Worm (Caenorhabditis elegans): ENCODE results near the gene F57A8.1.

The F57A8.1 gene

DNA sequence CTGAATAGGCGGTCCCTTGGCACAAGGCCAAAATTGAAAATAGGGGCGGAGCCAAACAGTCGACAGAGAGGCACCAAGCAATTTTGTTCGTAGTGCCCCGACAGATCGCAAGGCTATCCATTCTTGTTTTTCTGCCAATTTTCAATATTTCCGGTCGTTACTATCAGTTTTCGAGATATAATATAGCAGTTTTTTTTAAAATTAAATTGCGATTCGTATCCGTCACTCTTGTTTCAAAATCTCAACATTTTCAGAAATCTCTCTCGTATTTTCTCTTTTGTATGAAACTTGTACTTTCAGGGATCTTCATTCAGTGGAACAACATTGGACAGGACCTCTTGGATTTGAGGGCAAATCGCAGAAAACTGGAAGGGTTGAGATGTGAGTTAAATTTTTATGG lies at the start of gene F57A8.1:
Gene F57A8.1 (plus strand): TSS at position 301 of the 400 bp plus-strand sequence.
- TF ChIP-seq T26A5.8 (tag; optimal IDR thresholded peaks at IDR 0.05): no peak
- TF ChIP-seq zfh-2 (GFP tag; conservative IDR thresholded peaks at IDR 0.05): no peak

DNA sequence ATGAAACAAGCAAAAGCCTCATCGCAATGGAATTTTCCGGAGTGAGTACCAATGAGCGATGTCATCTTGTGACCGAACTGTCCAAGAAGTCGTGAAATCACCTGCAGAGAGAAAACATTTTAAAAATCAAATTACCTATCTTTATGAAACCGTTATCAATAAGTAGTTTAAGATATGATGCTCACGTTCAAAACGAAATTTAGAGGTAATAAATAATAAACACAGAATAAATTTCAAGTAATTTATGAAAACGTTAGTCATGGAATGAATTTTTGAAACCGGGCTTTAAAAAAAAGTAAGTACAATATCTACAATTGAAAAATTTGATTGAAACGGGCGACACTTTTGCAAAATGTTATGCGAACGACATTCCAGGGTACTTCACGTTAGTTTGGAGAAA lies 49.5 kb upstream of the F57A8.1 start, which contains the start of gene C27H6.8:
Gene C27H6.8 (minus strand): TSS at position 101 of the 400 bp plus-strand sequence.
- TF ChIP-seq aptf-2 (GFP tag; conservative IDR thresholded peaks at IDR 0.05): no peak
- no peak for TF ChIP-seq B0019.2 (GFP tag; conservative IDR thresholded peaks at IDR 0.05)
- no peak for TF ChIP-seq sdz-38 (tag; optimal IDR thresholded peaks at IDR 0.05)
- TF ChIP-seq xnd-1 (tag; optimal IDR thresholded peaks at IDR 0.05): no peak
- TF ChIP-seq atf-7 (tag; optimal IDR thresholded peaks at IDR 0.05): no peak

DNA sequence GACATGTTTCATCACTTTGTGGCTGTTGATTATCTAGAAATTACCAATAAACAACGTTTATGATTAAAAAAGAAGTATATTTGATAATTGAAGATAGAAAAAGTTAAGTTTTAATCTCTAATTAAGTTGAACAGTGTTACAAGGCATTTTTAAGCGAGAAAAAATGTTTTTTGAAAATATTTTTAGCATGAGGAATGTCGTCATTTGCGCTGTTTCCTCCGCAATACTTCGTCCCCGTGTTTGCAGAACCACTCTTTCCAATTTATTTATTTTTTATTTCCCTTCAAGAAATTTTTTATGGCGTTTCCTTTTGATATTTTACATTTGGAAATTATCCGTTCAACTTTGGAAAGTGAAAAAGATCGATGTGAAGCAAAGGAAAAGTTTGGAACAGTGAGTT lies 45.5 kb upstream of the F57A8.1 start, which contains the start of the genes rde-1 and trpp-6:
Gene rde-1 (minus strand): TSS at position 33 of the 400 bp plus-strand sequence.
Gene trpp-6 (plus strand): TSS at position 286 of the 400 bp plus-strand sequence.
- no peak for TF ChIP-seq ztf-3 (GFP tag; optimal IDR thresholded peaks at IDR 0.05)
- no peak for TF ChIP-seq mcd-1 (GFP tag; IDR thresholded peaks at IDR 0.05)
- TF ChIP-seq madf-8 (GFP tag; conservative IDR thresholded peaks at IDR 0.05): no peak

DNA sequence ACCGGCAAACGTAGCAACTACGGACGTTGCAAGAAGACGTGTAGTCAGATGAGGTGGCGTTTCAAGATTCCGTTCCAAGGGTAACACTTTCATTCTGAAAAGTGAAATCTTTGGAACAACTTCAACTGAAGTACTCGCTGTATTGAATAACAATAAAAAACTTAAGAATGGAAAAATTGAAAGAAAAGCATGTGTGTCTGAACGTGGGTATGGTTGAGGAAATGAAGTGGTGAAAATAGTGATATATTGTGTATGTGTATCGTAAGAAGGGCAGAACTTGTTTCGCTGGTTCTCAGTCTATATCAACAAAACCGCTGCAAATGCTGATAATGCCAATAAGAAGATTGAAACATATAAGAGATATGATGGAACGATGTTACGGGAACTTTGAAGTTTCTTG lies 41.3 kb upstream of the F57A8.1 start, which contains the start of gene K08H10.6:
Gene K08H10.6 (minus strand): TSS at position 101 of the 400 bp plus-strand sequence.
- TF ChIP-seq ztf-3 (GFP tag; optimal IDR thresholded peaks at IDR 0.05): no peak
- TF ChIP-seq madf-3 (GFP tag; IDR thresholded peaks at IDR 0.05): no peak
- no peak for TF ChIP-seq F22D6.2 (tag; optimal IDR thresholded peaks at IDR 0.05)
- no peak for TF ChIP-seq nfyb-1 (GFP tag; IDR thresholded peaks at IDR 0.05)
- TF ChIP-seq F33H1.4 (GFP tag; IDR thresholded peaks at IDR 0.05): no peak
- no peak for TF ChIP-seq snpc-1.3 (tag; optimal IDR thresholded peaks at IDR 0.05; ENCODE audit: insufficient read depth)
- no peak for TF ChIP-seq ets-4 (GFP tag; optimal IDR thresholded peaks at IDR 0.05)
- TF ChIP-seq attf-3 (GFP tag; conservative IDR thresholded peaks at IDR 0.05): no peak
- TF ChIP-seq lsy-27 (tag; optimal IDR thresholded peaks at IDR 0.05; ENCODE audit: borderline replicate concordance, insufficient read depth): no peak
- TF ChIP-seq hmg-20 (GFP tag; IDR thresholded peaks at IDR 0.05): no peak
- no peak for TF ChIP-seq B0019.2 (GFP tag; conservative IDR thresholded peaks at IDR 0.05)
- no peak for TF ChIP-seq T26A5.8 (tag; optimal IDR thresholded peaks at IDR 0.05)
- TF ChIP-seq egrh-3 (GFP tag; IDR thresholded peaks at IDR 0.05): no peak
- TF ChIP-seq cebp-2 (GFP tag; IDR thresholded peaks at IDR 0.05): no peak
- TF ChIP-seq efl-1 (GFP tag; optimal IDR thresholded peaks at IDR 0.05): no peak
- no peak for TF ChIP-seq sdz-38 (tag; optimal IDR thresholded peaks at IDR 0.05)
- no peak for TF ChIP-seq unc-130 (GFP tag; optimal IDR thresholded peaks at IDR 0.05)
- no peak for TF ChIP-seq mel-28 (tag; optimal IDR thresholded peaks at IDR 0.05; ENCODE audit: borderline replicate concordance)
- TF ChIP-seq mcd-1 (GFP tag; IDR thresholded peaks at IDR 0.05): no peak
- no peak for TF ChIP-seq rec-8 (tag; optimal IDR thresholded peaks at IDR 0.05)

DNA sequence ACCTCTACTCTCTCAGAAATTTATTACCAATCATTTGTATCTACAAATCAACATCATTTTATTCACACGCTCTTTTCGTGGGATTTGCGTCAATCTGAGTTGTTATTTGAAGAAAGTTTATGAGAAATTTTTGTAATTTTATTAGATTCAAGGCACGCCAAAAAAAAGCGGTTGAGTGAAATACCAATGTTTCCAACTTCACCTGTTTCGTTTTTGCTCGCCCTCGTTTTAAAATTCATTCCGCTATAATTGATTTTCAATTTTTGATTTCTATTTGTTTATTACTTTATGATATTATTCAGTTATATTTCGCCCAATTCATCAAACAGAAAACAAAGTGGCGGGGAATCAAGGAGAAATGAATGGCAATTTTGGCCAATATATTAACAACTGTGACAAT lies 36.4 kb upstream of the F57A8.1 start, which contains the start of gene K08H10.10:
Gene K08H10.10 (plus strand): TSS at position 301 of the 400 bp plus-strand sequence.
- TF ChIP-seq Y79H2A.3 (GFP tag; conservative IDR thresholded peaks at IDR 0.05) (no peak), lin-54 (GFP tag; optimal IDR thresholded peaks at IDR 0.05) (no peak), lsy-27 (tag; optimal IDR thresholded peaks at IDR 0.05; ENCODE audit: borderline replicate concordance, insufficient read depth) (no peak), zim-3 (tag; optimal IDR thresholded peaks at IDR 0.05) (no peak), Y67H2A.10 (GFP tag; conservative IDR thresholded peaks at IDR 0.05) (no peak), nfyb-1 (GFP tag; IDR thresholded peaks at IDR 0.05) (no peak), nhr-120 (GFP tag; IDR thresholded peaks at IDR 0.05) (no peak), T26A5.8 (tag; optimal IDR thresholded peaks at IDR 0.05) (no peak), ceh-58 (GFP tag; IDR thresholded peaks at IDR 0.05) (no peak), snpc-1.1 (tag; optimal IDR thresholded peaks at IDR 0.05; ENCODE audit: insufficient read depth) (no peak), atf-7 (tag; optimal IDR thresholded peaks at IDR 0.05) (no peak), ztf-3 (GFP tag; optimal IDR thresholded peaks at IDR 0.05) (no peak), F10E7.11 (tag; optimal IDR thresholded peaks at IDR 0.05) (no peak), Y56A3A.18 (GFP tag; IDR thresholded peaks at IDR 0.05) (no peak)

Measured in whole organism, young adult.